Worm (Caenorhabditis elegans): ENCODE data around the gene D2085.7.

D2085.7 gene

DNA sequence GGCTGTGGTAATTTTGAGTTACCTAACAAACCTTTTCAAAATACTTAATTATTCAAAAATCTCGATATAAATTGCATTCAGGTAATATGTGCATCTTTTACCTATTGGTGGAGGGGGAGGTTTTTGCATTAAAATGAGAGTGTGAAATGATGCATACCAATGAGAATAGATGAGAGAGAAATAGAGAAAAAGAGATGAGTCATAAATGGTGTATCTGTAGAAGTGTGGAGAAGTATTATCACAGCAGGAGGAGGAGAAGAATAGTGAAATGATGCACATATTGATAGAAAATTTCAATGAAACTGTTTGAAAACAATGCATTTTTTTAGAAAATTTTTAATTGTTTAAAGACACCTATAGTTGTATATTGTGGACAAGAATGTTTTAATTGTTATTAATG, 678 bp upstream of the D2085.7 start:
- TF ChIP-seq F49E8.2 (tag; optimal IDR thresholded peaks at IDR 0.05; ENCODE audit: borderline replicate concordance) (no peak), lin-39 (tag; optimal IDR thresholded peaks at IDR 0.05) (no peak), ZK546.5 (tag; optimal IDR thresholded peaks at IDR 0.05) (no peak), nhr-76 (tag; optimal IDR thresholded peaks at IDR 0.05) (no peak), pha-4 (GFP tag; IDR thresholded peaks at IDR 0.05) (no peak), pha-4 (tag; optimal IDR thresholded peaks at IDR 0.05) (peak; percentile 65), dpl-1 (GFP tag; optimal IDR thresholded peaks at IDR 0.05) (no peak), skn-1 (tag; optimal IDR thresholded peaks at IDR 0.05) (no peak), ceh-32 (tag; optimal IDR thresholded peaks at IDR 0.05; ENCODE audit: poor library complexity) (no peak), egl-43 (GFP tag; IDR thresholded peaks at IDR 0.05) (no peak), mep-1 (tag; optimal IDR thresholded peaks at IDR 0.05) (peak; percentile 26), zip-11 (GFP tag; IDR thresholded peaks at IDR 0.05) (no peak), T20F7.1 (GFP tag; optimal IDR thresholded peaks at IDR 0.05) (no peak), daf-16 (GFP tag; optimal IDR thresholded peaks at IDR 0.05) (no peak), daf-16 (tag; optimal IDR thresholded peaks at IDR 0.05) (peak; percentile 15), dve-1 (tag; optimal IDR thresholded peaks at IDR 0.05; ENCODE audit: insufficient read depth) (peak; percentile 51), hmg-1.1 (GFP tag; IDR thresholded peaks at IDR 0.05) (no peak), ctbp-1 (GFP tag; IDR thresholded peaks at IDR 0.05) (no peak), T26A8.4 (GFP tag; IDR thresholded peaks at IDR 0.05) (no peak), lsy-2 (tag; optimal IDR thresholded peaks at IDR 0.05) (peak in 1 of 2 experiments; percentile 31), daf-8 (GFP tag; IDR thresholded peaks at IDR 0.05) (no peak), mes-2 (tag; optimal IDR thresholded peaks at IDR 0.05; ENCODE audit: poor library complexity, severe bottlenecking) (no peak), gei-8 (GFP tag; optimal IDR thresholded peaks at IDR 0.05) (no peak)

DNA sequence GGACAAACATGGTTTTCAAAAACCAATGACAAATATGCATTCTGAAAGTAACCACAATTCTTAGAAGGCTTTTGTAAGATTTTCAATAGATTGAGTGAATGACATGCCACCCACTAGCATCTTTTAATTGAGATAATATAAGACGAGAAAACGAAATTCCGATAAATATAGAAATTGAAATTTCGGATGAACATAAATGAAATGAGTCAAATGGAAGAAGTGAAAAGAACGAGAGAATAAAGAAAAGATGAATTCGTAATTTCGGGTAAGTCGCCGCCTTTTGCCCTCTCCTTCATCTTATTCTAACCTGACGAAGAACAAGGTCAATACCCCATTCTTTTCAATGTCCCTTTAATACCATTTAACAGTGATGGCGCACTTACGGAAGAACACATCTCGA, 1.2 kb downstream of the D2085.7 start:
- TF ChIP-seq dmd-6 (GFP tag; IDR thresholded peaks at IDR 0.05) = no peak

DNA sequence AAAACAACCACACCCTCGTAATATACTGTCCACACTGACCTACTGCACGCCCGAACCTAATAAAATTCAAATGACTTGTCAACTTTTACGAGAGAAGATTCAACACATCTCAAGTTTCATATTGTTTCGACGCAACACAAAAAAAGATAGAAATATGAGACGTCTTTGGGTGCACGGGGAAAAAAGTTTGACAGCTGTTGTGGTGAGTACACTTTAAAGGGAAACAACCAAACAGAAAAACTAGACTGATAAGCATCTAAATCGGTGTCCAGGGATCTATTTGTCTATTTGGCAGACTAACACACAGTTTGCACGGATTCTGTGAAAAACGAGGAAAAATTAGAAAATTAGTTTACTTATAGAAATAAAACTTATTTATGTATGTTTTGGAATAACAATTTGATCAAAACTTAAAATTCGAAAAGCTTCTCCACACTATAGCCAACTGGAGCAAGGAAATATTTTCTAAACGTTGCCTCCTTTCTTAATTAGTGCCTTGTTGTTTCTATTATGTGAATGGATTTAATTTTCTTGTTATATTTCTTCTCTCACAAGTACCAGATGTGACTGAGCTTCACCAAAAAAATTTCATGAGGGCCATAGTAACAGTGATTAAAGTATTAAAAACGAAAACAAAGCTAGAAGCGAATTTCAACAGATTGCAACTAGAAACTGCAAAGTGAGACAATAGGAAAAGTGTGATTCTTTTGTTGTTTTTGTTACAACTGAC, 2.6 kb downstream of the D2085.7 start:
- TF ChIP-seq fkh-10 (GFP tag; optimal IDR thresholded peaks at IDR 0.05) = no peak
- TF ChIP-seq aha-1 (tag) = peak; percentile 50

DNA sequence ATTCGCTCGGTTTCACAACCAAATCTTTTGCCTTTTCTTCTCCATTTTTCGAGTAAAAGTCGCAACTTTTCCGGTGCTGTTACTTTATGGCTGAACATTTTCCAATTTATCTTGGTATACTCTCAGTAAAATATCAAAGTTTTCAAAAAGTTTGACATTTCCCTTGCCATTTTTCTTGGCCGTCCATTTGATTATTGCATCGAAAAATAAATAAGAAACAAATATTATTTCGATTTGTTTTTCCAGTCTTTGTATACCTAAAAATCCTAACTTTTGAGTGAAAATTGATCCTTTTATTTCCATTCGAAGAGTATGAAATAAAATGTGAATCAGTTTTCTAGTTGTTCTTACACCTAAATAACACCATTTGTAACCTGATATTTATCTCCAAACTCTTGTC, 5.3 kb downstream of the D2085.7 start:
- TF ChIP-seq ceh-32 (tag; optimal IDR thresholded peaks at IDR 0.05; ENCODE audit: poor library complexity) (no peak), mep-1 (tag; optimal IDR thresholded peaks at IDR 0.05) (no peak), attf-4 (tag; optimal IDR thresholded peaks at IDR 0.05) (no peak), nhr-28 (tag; optimal IDR thresholded peaks at IDR 0.05) (no peak), aha-1 (tag) (peak; percentile 94), nhr-237 (tag; optimal IDR thresholded peaks at IDR 0.05) (no peak)

DNA sequence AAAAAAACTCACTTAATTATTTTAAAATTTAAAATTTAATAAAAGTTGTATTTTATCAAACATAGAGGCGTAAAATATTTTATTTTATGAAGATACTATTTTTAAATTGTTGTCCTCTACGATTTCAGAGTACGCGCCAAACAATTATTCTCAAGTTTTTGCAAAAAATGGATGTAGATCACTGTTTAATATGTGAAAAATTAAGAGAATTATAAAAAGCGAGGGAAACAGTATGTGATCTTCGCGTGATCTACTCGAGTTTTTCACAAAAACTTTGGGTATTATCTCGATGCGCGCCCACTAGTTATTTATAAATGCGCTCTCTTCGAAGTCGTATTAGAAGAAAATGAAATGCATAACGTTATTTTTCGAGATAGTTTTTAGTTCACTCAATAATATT, 7.7 kb downstream of the D2085.7 start:
- TF ChIP-seq daf-16 (GFP tag; optimal IDR thresholded peaks at IDR 0.05) (no peak), daf-16 (tag; optimal IDR thresholded peaks at IDR 0.05) (no peak), unc-130 (GFP tag; optimal IDR thresholded peaks at IDR 0.05) (no peak), mxl-3 (GFP tag; optimal IDR thresholded peaks at IDR 0.05) (no peak), ztf-11 (tag; optimal IDR thresholded peaks at IDR 0.05) (no peak)

DNA sequence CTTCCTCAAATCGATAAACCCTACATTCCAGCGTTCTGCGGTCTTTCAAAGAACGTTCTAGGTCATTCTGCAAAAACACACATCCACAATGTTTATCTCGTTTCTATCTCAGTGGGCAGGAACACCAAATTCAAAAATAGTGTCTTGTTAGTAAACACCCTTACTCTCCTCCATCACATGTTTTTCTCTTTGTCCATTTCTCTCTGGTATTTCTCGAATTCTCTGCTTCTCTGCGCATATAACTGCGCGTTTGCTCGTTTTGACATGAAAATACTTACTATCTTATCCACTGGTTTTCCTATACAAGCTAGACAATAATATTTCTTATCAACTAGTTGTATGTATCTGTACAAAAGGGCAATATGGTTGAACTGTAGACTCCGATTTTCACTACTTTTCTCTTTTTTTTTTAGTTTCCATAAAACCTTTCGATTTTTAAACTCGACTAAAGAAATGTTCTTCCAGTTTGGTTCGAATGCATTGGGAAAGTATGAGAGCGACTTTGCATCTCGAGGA, 9.5 kb downstream of the D2085.7 start, which contains the start of gene pyr-1:
Gene pyr-1, plus strand, starts transcription at position 466 of the 516 bp plus-strand sequence.
- TF ChIP-seq F49E8.2 (tag; optimal IDR thresholded peaks at IDR 0.05; ENCODE audit: borderline replicate concordance) (no peak), mes-2 (tag; optimal IDR thresholded peaks at IDR 0.05; ENCODE audit: poor library complexity, severe bottlenecking) (peak; percentile 23), aha-1 (tag) (peak; percentile 4), nhr-76 (tag; optimal IDR thresholded peaks at IDR 0.05) (no peak), unc-62 (GFP tag; optimal IDR thresholded peaks at IDR 0.05 in 1 of 2) (peak in 1 of 2 experiments; percentile 55), unc-62 (tag; optimal IDR thresholded peaks at IDR 0.05) (no peak), rbr-2 (tag; optimal IDR thresholded peaks at IDR 0.05) (no peak), hlh-30 (tag; optimal IDR thresholded peaks at IDR 0.05; ENCODE audit: insufficient read depth) (peak; percentile 72), dve-1 (tag; optimal IDR thresholded peaks at IDR 0.05; ENCODE audit: insufficient read depth) (peak; percentile 18), nhr-41 (GFP tag; IDR thresholded peaks at IDR 0.05) (no peak), daf-16 (GFP tag; optimal IDR thresholded peaks at IDR 0.05) (peak in 1 of 2 experiments; percentile 90), daf-16 (tag; optimal IDR thresholded peaks at IDR 0.05) (peak; percentile 93), php-3 (GFP tag; IDR thresholded peaks at IDR 0.05) (no peak), mdl-1 (tag; optimal IDR thresholded peaks at IDR 0.05) (peak in 1 of 2 experiments; percentile 64), ctbp-1 (GFP tag; IDR thresholded peaks at IDR 0.05) (no peak), pqm-1 (tag; optimal IDR thresholded peaks at IDR 0.05) (no peak), egl-43 (GFP tag; IDR thresholded peaks at IDR 0.05) (no peak), nhr-10 (tag; optimal IDR thresholded peaks at IDR 0.05) (no peak)
